Fruit fly (Drosophila melanogaster) whole organism, embryonic: ENCODE results near the gene Ifrd1.

ENCODE experiments used
- Ada2b ChIP-seq: fragments of 200-800 bp; sonication (Bioruptor generic); IDR thresholded peaks from 2 replicates; pipeline ENCODE4 v1.3.6; 2022; ENCODE audit warnings: missing biosample characterization, missing genetic modification characterization
- Atf3 ChIP-seq: fragments of 200-800 bp; sonication (Bioruptor generic); optimal IDR thresholded peaks from 3 replicates; lab custom pipeline; 2016; ENCODE audit warnings: missing biosample characterization, missing genetic modification characterization
- B-H2 ChIP-seq: fragments of 200-800 bp; sonication (Bioruptor generic); optimal IDR thresholded peaks from 2 replicates; lab custom pipeline; 2018; ENCODE audit warnings: missing biosample characterization, mild to moderate bottlenecking, missing genetic modification characterization
- BtbVII ChIP-seq: fragments of 200-800 bp; sonication (Bioruptor generic); optimal IDR thresholded peaks from 3 replicates; lab custom pipeline; 2017; ENCODE audit warnings: missing biosample characterization, mild to moderate bottlenecking, missing genetic modification characterization
- CG11504 ChIP-seq: fragments of 200-800 bp; sonication (Bioruptor generic); optimal IDR thresholded peaks from 3 replicates; lab custom pipeline; 2019; ENCODE audit warnings: missing biosample characterization, mild to moderate bottlenecking, missing genetic modification characterization, moderate library complexity
- CG12769 ChIP-seq: fragments of 200-800 bp; sonication (Bioruptor generic); optimal IDR thresholded peaks from 2 replicates; lab custom pipeline; 2019; ENCODE audit warnings: missing biosample characterization, mild to moderate bottlenecking, missing genetic modification characterization, moderate library complexity
- CG14710 ChIP-seq: fragments of 200-800 bp; sonication (Bioruptor generic); optimal IDR thresholded peaks from 3 replicates; lab custom pipeline; 2019; ENCODE audit warnings: missing biosample characterization, mild to moderate bottlenecking, missing genetic modification characterization, moderate library complexity
- CG17829 ChIP-seq: fragments of 200-800 bp; optimal IDR thresholded peaks from 2 replicates; lab custom pipeline; 2019; ENCODE audit warnings: missing biosample characterization, mild to moderate bottlenecking, missing genetic modification characterization, moderate library complexity
- CG1792 ChIP-seq: fragments of 200-800 bp; sonication (Bioruptor generic); optimal IDR thresholded peaks from 2 replicates; lab custom pipeline; 2016; ENCODE audit warnings: missing biosample characterization, missing genetic modification characterization
- CG2712 ChIP-seq: fragments of 200-800 bp; optimal IDR thresholded peaks from 3 replicates; lab custom pipeline; 2019; ENCODE audit warnings: missing biosample characterization, mild to moderate bottlenecking, missing genetic modification characterization, moderate library complexity
- CG30403 ChIP-seq: fragments of 200-800 bp; sonication (Bioruptor generic); optimal IDR thresholded peaks from 3 replicates; lab custom pipeline; 2016; ENCODE audit warnings: missing biosample characterization, missing genetic modification characterization
- CG3065 ChIP-seq: fragments of 200-800 bp; sonication (Bioruptor generic); optimal IDR thresholded peaks from 2 replicates; lab custom pipeline; 2016; ENCODE audit warnings: missing biosample characterization, missing genetic modification characterization
- CG32772 ChIP-seq: fragments of 200-800 bp; sonication (Bioruptor generic); IDR thresholded peaks from 2 replicates; pipeline ENCODE4 v1.3.6; 2022; ENCODE audit warnings: missing biosample characterization, missing genetic modification characterization
- CG3281 ChIP-seq: fragments of 200-800 bp; sonication (Bioruptor generic); optimal IDR thresholded peaks from 3 replicates; lab custom pipeline; 2017; ENCODE audit warnings: missing biosample characterization, mild to moderate bottlenecking, missing genetic modification characterization
- CG3726 ChIP-seq: fragments of 200-800 bp; sonication (Bioruptor generic); IDR thresholded peaks from 3 replicates; pipeline ENCODE4, ENCODE4 v1.3.6; 2022; ENCODE audit warnings: missing biosample characterization, missing genetic modification characterization
- CG4854 ChIP-seq: fragments of 200-800 bp; sonication (Bioruptor generic); optimal IDR thresholded peaks from 2 replicates; lab custom pipeline; 2016; ENCODE audit warnings: missing biosample characterization, missing genetic modification characterization, inconsistent platforms
- CG5953 ChIP-seq: fragments of 200-800 bp; sonication (Bioruptor generic); IDR thresholded peaks from 2 replicates; pipeline ENCODE4 v1.3.6; 2022; ENCODE audit warnings: missing biosample characterization, missing genetic modification characterization
- CG6175 ChIP-seq: fragments of 200-800 bp; sonication (Bioruptor generic); IDR thresholded peaks from 3 replicates; pipeline ENCODE4 v1.3.6; 2022; ENCODE audit warnings: missing biosample characterization, missing genetic modification characterization
- CG7556 ChIP-seq: fragments of 200-800 bp; sonication (Bioruptor generic); optimal IDR thresholded peaks from 2 replicates; lab custom pipeline; 2017; ENCODE audit warnings: missing biosample characterization, mild to moderate bottlenecking, missing genetic modification characterization
- CG8290 ChIP-seq, 3 experiments: fragments of 200-800 bp; sonication (Bioruptor generic); optimal IDR thresholded peaks; 2 replicates each; lab custom pipeline; 2016 to 2019; ENCODE audit warnings: missing biosample characterization in 3 of 3, missing genetic modification characterization in 3 of 3, mild to moderate bottlenecking in 2 of 3, moderate library complexity in 1 of 3
- CG8388 ChIP-seq: fragments of 200-800 bp; sonication (Bioruptor generic); optimal IDR thresholded peaks from 2 replicates; lab custom pipeline; 2019; ENCODE audit warnings: missing biosample characterization, mild to moderate bottlenecking, missing genetic modification characterization, moderate library complexity
- CG9817 ChIP-seq: fragments of 200-800 bp; sonication (Bioruptor generic); optimal IDR thresholded peaks from 2 replicates; lab custom pipeline; 2018; ENCODE audit warnings: missing biosample characterization, mild to moderate bottlenecking, missing genetic modification characterization, moderate library complexity
- Dbx ChIP-seq: fragments of 200-800 bp; sonication (Bioruptor generic); IDR thresholded peaks from 3 replicates; pipeline ENCODE4 v1.3.6; 2022; ENCODE audit warnings: missing biosample characterization, missing genetic modification characterization
- Doc2 ChIP-seq: fragments of 200-800 bp; sonication (Bioruptor generic); IDR thresholded peaks from 2 replicates; pipeline ENCODE4 v1.3.6; 2022; ENCODE audit warnings: missing biosample characterization, missing genetic modification characterization
- Elba2 ChIP-seq: fragments of 200-800 bp; sonication (Bioruptor generic); optimal IDR thresholded peaks from 3 replicates; lab custom pipeline; 2016; ENCODE audit warnings: missing biosample characterization, missing genetic modification characterization
- Gsc ChIP-seq: fragments of 200-800 bp; sonication (Bioruptor generic); IDR thresholded peaks from 2 replicates; pipeline ENCODE4 v1.3.6; 2022; ENCODE audit warnings: missing biosample characterization, missing genetic modification characterization
- HLH3B ChIP-seq: fragments of 200-800 bp; sonication (Bioruptor generic); IDR thresholded peaks from 2 replicates; pipeline ENCODE4 v1.3.6; 2022; ENCODE audit warnings: missing biosample characterization, missing genetic modification characterization
- Hmr ChIP-seq: fragments of 200-800 bp; sonication (Bioruptor generic); optimal IDR thresholded peaks from 3 replicates; lab custom pipeline; 2017; ENCODE audit warnings: mild to moderate bottlenecking, missing biosample characterization, missing genetic modification reagents, missing genetic modification characterization
- MESR4 ChIP-seq: fragments of 200-800 bp; sonication (Bioruptor generic); optimal IDR thresholded peaks from 2 replicates; lab custom pipeline; 2018; ENCODE audit warnings: missing biosample characterization, mild to moderate bottlenecking, missing genetic modification characterization, moderate library complexity
- Mes4 ChIP-seq: fragments of 200-800 bp; sonication (Bioruptor generic); optimal IDR thresholded peaks from 2 replicates; lab custom pipeline; 2016; ENCODE audit warnings: missing biosample characterization, missing genetic modification characterization
- Optix ChIP-seq: fragments of 200-800 bp; sonication (Bioruptor generic); IDR thresholded peaks from 3 replicates; pipeline ENCODE4 v1.3.6; 2022; ENCODE audit warnings: missing biosample characterization, missing genetic modification characterization
- Ptx1 ChIP-seq: fragments of 200-800 bp; sonication (Bioruptor generic); IDR thresholded peaks from 2 replicates; pipeline ENCODE4 v1.3.6; 2022; ENCODE audit warnings: missing biosample characterization, missing genetic modification characterization
- bab2 ChIP-seq: fragments of 200-800 bp; sonication (Bioruptor generic); optimal IDR thresholded peaks from 2 replicates; lab custom pipeline; 2016; ENCODE audit warnings: missing biosample characterization, missing genetic modification characterization
- bowl ChIP-seq: fragments of 200-800 bp; sonication (Bioruptor generic); IDR thresholded peaks from 2 replicates; pipeline ENCODE4 v1.3.6; 2022; ENCODE audit warnings: missing biosample characterization, missing genetic modification characterization
- dan ChIP-seq: fragments of 200-800 bp; sonication (Bioruptor generic); IDR thresholded peaks from 2 replicates; pipeline ENCODE4 v1.3.6; 2022; ENCODE audit warnings: missing biosample characterization, missing genetic modification characterization
- dati ChIP-seq: fragments of 200-800 bp; sonication (Bioruptor generic); IDR thresholded peaks from 2 replicates; pipeline ENCODE4 v1.3.6; 2022; ENCODE audit warnings: missing biosample characterization, missing genetic modification characterization
- ems ChIP-seq: fragments of 200-800 bp; sonication (Bioruptor generic); optimal IDR thresholded peaks from 3 replicates; lab custom pipeline; 2016; ENCODE audit warnings: missing biosample characterization, missing genetic modification characterization
- fd3F ChIP-seq: fragments of 200-800 bp; sonication (Bioruptor generic); optimal IDR thresholded peaks from 2 replicates; lab custom pipeline; 2018; ENCODE audit warnings: missing biosample characterization, mild to moderate bottlenecking, missing genetic modification characterization, moderate library complexity
- grn ChIP-seq: fragments of 200-800 bp; sonication (Bioruptor generic); optimal IDR thresholded peaks from 3 replicates; lab custom pipeline; 2017; ENCODE audit warnings: missing biosample characterization, missing genetic modification characterization
- jigr1 ChIP-seq: fragments of 200-800 bp; sonication (Bioruptor generic); IDR thresholded peaks from 3 replicates; pipeline ENCODE4 v1.3.6; 2022; ENCODE audit warnings: missing biosample characterization, missing genetic modification characterization
- kay ChIP-seq: fragments of 200-800 bp; sonication (Bioruptor generic); optimal IDR thresholded peaks from 2 replicates; lab custom pipeline; 2016; ENCODE audit warnings: missing biosample characterization, missing genetic modification characterization
- ken ChIP-seq: fragments of 200-800 bp; sonication (Bioruptor generic); IDR thresholded peaks from 3 replicates; pipeline ENCODE4 v1.3.6; 2022; ENCODE audit warnings: missing biosample characterization, missing genetic modification characterization
- mam ChIP-seq: fragments of 200-800 bp; sonication (Bioruptor generic); optimal IDR thresholded peaks from 3 replicates; lab custom pipeline; 2016; ENCODE audit warnings: missing biosample characterization, missing genetic modification characterization
- mirr ChIP-seq: fragments of 200-800 bp; sonication (Bioruptor generic); optimal IDR thresholded peaks from 3 replicates; lab custom pipeline; 2018; ENCODE audit warnings: missing biosample characterization, mild to moderate bottlenecking, missing genetic modification characterization
- pho ChIP-seq: fragments of 200-800 bp; sonication (Bioruptor generic); optimal IDR thresholded peaks from 2 replicates; lab custom pipeline; 2016; ENCODE audit warnings: missing biosample characterization, missing genetic modification characterization
- row ChIP-seq: fragments of 200-800 bp; sonication (Bioruptor generic); IDR thresholded peaks from 3 replicates; pipeline ENCODE4 v1.3.6; 2022; ENCODE audit warnings: missing biosample characterization, missing genetic modification characterization
- scrt ChIP-seq: fragments of 200-800 bp; sonication (Bioruptor generic); optimal IDR thresholded peaks from 2 replicates; lab custom pipeline; 2018; ENCODE audit warnings: missing biosample characterization, mild to moderate bottlenecking, missing genetic modification characterization, moderate library complexity
- sd ChIP-seq: fragments of 200-800 bp; sonication (Bioruptor generic); optimal IDR thresholded peaks from 3 replicates; lab custom pipeline; 2018; ENCODE audit warnings: missing biosample characterization, mild to moderate bottlenecking, missing genetic modification characterization, moderate library complexity
- sob ChIP-seq: fragments of 200-800 bp; sonication (Bioruptor generic); IDR thresholded peaks from 2 replicates; pipeline ENCODE4 v1.3.6; 2022; ENCODE audit warnings: missing biosample characterization, missing genetic modification characterization
- sr ChIP-seq: fragments of 200-800 bp; sonication (Bioruptor generic); IDR thresholded peaks from 3 replicates; pipeline ENCODE4 v1.3.6; 2022; ENCODE audit warnings: missing biosample characterization, missing genetic modification characterization
- vvl ChIP-seq: fragments of 200-800 bp; sonication (Bioruptor generic); IDR thresholded peaks from 2 replicates; pipeline ENCODE4 v1.3.6; 2022; ENCODE audit warnings: missing biosample characterization, missing genetic modification characterization

Ifrd1 gene

DNA sequence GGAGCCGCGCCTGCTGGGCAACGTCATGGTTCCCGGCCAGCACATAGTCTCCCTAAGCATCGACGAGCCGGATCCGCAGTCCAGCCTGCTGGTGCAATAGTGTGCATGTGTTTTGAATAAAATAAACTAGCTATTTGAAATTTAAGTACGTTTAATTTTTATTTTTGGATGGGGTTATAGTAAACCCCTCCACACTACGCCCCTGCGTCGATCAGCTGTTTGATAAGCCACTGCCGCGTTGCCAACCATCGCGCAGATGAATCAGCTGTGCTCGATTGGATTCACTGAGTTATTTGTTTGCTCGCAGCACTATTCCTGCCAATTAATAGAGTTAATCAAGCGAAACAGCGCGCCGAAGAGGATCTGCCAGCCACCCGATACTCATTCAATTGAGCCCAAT is 4.6 kb upstream of the Ifrd1 start, which contains the start of gene RabGGTb (continued):
- TF ChIP-seq mam (GFP tag; lab: Kevin White, UChicago) (peak; percentile 74), bowl (GFP tag; lab: Robert Waterston, UW) (peak; percentile 46; the same call in 1 of the 2 replicates), Atf3 (GFP tag; lab: Kevin White, UChicago) (peak; percentile 17), dati (GFP tag; lab: Robert Waterston, UW) (0 out of 2 replicates have a peak, but pooled peaks have one; percentile 58), CG17829 (peak; percentile 57), CG2712 (tag; lab: Kevin White, UChicago) (peak; percentile 50), fd3F (GFP tag; lab: Kevin White, UChicago) (peak; percentile 34), CG8388 (GFP tag; lab: Kevin White, UChicago) (peak; percentile 33), CG3726 (GFP tag; lab: Robert Waterston, UW) (0 out of 3 replicates have a peak, but pooled peaks have one; percentile 36), Optix (GFP tag; lab: Robert Waterston, UW) (peak; percentile 59; the same call in 1 of the 3 replicates), Ada2b (GFP tag; lab: Robert Waterston, UW) (peak; percentile 67), dan (GFP tag; lab: Robert Waterston, UW) (no peak), Gsc (GFP tag; lab: Robert Waterston, UW) (no peak), sr (peak; percentile 41; the same call in 2 of the 3 replicates), MESR4 (GFP tag; lab: Kevin White, UChicago) (peak; percentile 63), bab2 (GFP tag; lab: Kevin White, UChicago) (peak; percentile 66), BtbVII (peak; percentile 27), CG9817 (tag; lab: Kevin White, UChicago) (peak; percentile 27), CG12769 (peak; percentile 73), CG3281 (GFP tag; lab: Kevin White, UChicago) (peak; percentile 45), Hmr (GFP tag; lab: Kevin White, UChicago) (peak; percentile 50), CG1792 (GFP tag; lab: Kevin White, UChicago) (peak; percentile 48), CG11504 (tag; lab: Kevin White, UChicago) (peak; percentile 47), pho (GFP tag; lab: Kevin White, UChicago) (peak; percentile 57), CG3065 (GFP tag; lab: Kevin White, UChicago) (no peak), ken (GFP tag; lab: Robert Waterston, UW) (peak; percentile 72; the same call in 2 of the 3 replicates), sob (GFP tag; lab: Robert Waterston, UW) (peak; percentile 83), scrt (peak; percentile 41), Elba2 (GFP tag; lab: Kevin White, UChicago) (no peak), CG6175 (GFP tag; lab: Robert Waterston, UW) (peak; percentile 61; the same call in 1 of the 3 replicates), jigr1 (no peak), ems (peak; percentile 63), CG30403 (peak; percentile 58), CG5953 (GFP tag; lab: Robert Waterston, UW) (no peak; the same call in 1 of the 2 replicates), Dbx (GFP tag; lab: Robert Waterston, UW) (peak; percentile 81), CG7556 (GFP tag; lab: Kevin White, UChicago) (peak; percentile 59), CG14710 (peak; percentile 25), grn (GFP tag; lab: Kevin White, UChicago) (no peak), HLH3B (GFP tag; lab: Robert Waterston, UW) (peak; percentile 62; the same call in 1 of the 2 replicates), Doc2 (GFP tag; lab: Robert Waterston, UW) (no peak), CG32772 (GFP tag; lab: Robert Waterston, UW) (peak; percentile 41; the same call in 1 of the 2 replicates), vvl (GFP tag; lab: Robert Waterston, UW) (peak; percentile 82), CG4854 (GFP tag; lab: Kevin White, UChicago) (peak; percentile 95), CG8290 (GFP tag; optimal IDR thresholded peaks at IDR 0.05; lab: Kevin White, UChicago) (no peak), CG8290 (tag; optimal IDR thresholded peaks at IDR 0.05; lab: Kevin White, UChicago) (peak in 1 of 2 experiments; percentile 84), mirr (peak; percentile 36), Mes4 (GFP tag; lab: Kevin White, UChicago) (peak; percentile 38), row (GFP tag; lab: Robert Waterston, UW) (peak; percentile 92), Ptx1 (GFP tag; lab: Robert Waterston, UW) (peak; percentile 79), kay (GFP tag; lab: Kevin White, UChicago) (peak; percentile 77), B-H2 (GFP tag; lab: Kevin White, UChicago) (peak; percentile 65), sd (tag; lab: Kevin White, UChicago) (peak; percentile 19)
